Fruit fly (Drosophila melanogaster): Measurements from ENCODE around the gene Tif-IA.

Tif-IA gene

DNA sequence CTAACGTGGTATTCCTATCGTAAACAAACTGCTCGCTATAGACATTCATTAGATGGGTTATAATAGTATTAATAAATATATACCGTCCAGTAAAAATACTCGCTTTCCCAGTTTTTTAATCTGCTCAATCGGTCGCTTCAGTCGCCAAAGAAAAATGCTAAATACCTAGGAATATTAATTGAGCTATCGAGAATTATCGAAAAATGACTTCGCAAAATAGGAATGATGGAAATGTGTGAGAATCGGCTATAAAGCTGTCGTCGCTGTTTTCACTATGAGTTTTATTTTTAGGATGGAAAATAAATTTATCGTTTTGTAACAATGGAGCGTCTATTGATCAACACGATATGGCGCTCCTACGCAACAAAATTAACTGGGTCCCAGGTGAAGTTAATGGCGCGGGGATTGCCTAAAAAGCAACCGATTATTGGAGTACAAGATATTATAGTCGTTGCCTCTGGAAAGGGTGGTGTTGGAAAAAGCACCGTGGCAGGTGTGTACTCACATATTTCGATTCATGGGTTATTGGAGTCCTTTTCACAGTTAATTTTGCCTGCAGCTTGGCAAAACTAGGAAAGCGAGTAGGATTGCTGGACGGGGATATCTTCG lies 10.0 kb upstream of the Tif-IA start, which contains the start of gene Nubpl (continued):
- TF ChIP-seq CG31388 (GFP tag; optimal IDR thresholded peaks at IDR 0.05) (no peak), CrebB (tag; optimal IDR thresholded peaks at IDR 0.05) (no peak), Dref (GFP tag; IDR thresholded peaks at IDR 0.05) (peak; percentile 64), CG11723 (GFP tag; optimal IDR thresholded peaks at IDR 0.05) (peak; percentile 99), CG30020 (tag; optimal IDR thresholded peaks at IDR 0.05) (peak; percentile 99), CG4404 (GFP tag; IDR thresholded peaks at IDR 0.05) (no peak), kay (GFP tag; optimal IDR thresholded peaks at IDR 0.05) (no peak), CG10209 (GFP tag; optimal IDR thresholded peaks at IDR 0.05) (no peak), CG12071 (GFP tag; optimal IDR thresholded peaks at IDR 0.05) (no peak), eve (GFP tag; optimal IDR thresholded peaks at IDR 0.05) (no peak), CG10462 (GFP tag; optimal IDR thresholded peaks at IDR 0.05) (no peak), CG13624 (GFP tag; optimal IDR thresholded peaks at IDR 0.05) (no peak), CG8944 (GFP tag; optimal IDR thresholded peaks at IDR 0.05) (no peak), CG18619 (GFP tag; optimal IDR thresholded peaks at IDR 0.05) (no peak), row (GFP tag; IDR thresholded peaks at IDR 0.05) (peak; percentile 78), ind (GFP tag; optimal IDR thresholded peaks at IDR 0.05) (no peak), D19B (GFP tag; optimal IDR thresholded peaks at IDR 0.05) (no peak), CG4424 (GFP tag; optimal IDR thresholded peaks at IDR 0.05) (no peak), CG17359 (tag; optimal IDR thresholded peaks at IDR 0.05) (no peak), Ets65A (GFP tag) (peak; percentile 58), CG15269 (tag; optimal IDR thresholded peaks at IDR 0.05) (no peak), CG14050 (GFP tag; IDR thresholded peaks at IDR 0.05) (no peak), Sry-δ (GFP tag; optimal IDR thresholded peaks at IDR 0.05) (peak; percentile 41), sc (optimal IDR thresholded peaks at IDR 0.05) (no peak), sc (GFP tag; optimal IDR thresholded peaks at IDR 0.05) (no peak), CG17186 (GFP tag; optimal IDR thresholded peaks at IDR 0.05) (peak; percentile 10), CG7839 (tag; optimal IDR thresholded peaks at IDR 0.05) (no peak), BEAF-32 (GFP tag; optimal IDR thresholded peaks at IDR 0.05) (peak; percentile 50), CG8359 (GFP tag; optimal IDR thresholded peaks at IDR 0.05; ENCODE audit: borderline replicate concordance) (no peak), CG32532 (GFP tag; IDR thresholded peaks at IDR 0.05) (no peak), zf30C (GFP tag; optimal IDR thresholded peaks at IDR 0.05) (no peak), CG3847 (GFP tag; IDR thresholded peaks at IDR 0.05) (no peak), yki (optimal IDR thresholded peaks at IDR 0.05) (no peak), nmo (GFP tag; optimal IDR thresholded peaks at IDR 0.05) (peak; percentile 55), CG31441 (GFP tag; IDR thresholded peaks at IDR 0.05) (no peak), HLH4C (GFP tag; IDR thresholded peaks at IDR 0.05; ENCODE audit: partially characterized antibody) (no peak), H2.0 (GFP tag; IDR thresholded peaks at IDR 0.05) (no peak), CG17802 (tag; optimal IDR thresholded peaks at IDR 0.05) (peak; percentile 98), MESR4 (GFP tag; optimal IDR thresholded peaks at IDR 0.05) (peak; percentile 88), zen (tag; optimal IDR thresholded peaks at IDR 0.05) (peak; percentile 55), Blimp-1 (GFP tag; optimal IDR thresholded peaks at IDR 0.05) (no peak), CG4730 (GFP tag; IDR thresholded peaks at IDR 0.05) (no peak), ERR (GFP tag; optimal IDR thresholded peaks at IDR 0.05) (no peak), Oli (tag; optimal IDR thresholded peaks at IDR 0.05) (no peak), gem (tag; optimal IDR thresholded peaks at IDR 0.05) (no peak), CG2199 (GFP tag; IDR thresholded peaks at IDR 0.05) (0 out of 3 replicates have a peak, but pooled peaks have one; percentile 32), Jarid2 (GFP tag; optimal IDR thresholded peaks at IDR 0.05) (no peak), CG4282 (GFP tag; optimal IDR thresholded peaks at IDR 0.05) (no peak), CG6254 (GFP tag; optimal IDR thresholded peaks at IDR 0.05) (no peak), Ravus (GFP tag; IDR thresholded peaks at IDR 0.05) (no peak), CG8281 (tag; optimal IDR thresholded peaks at IDR 0.05) (no peak)
